Fruit fly (Drosophila melanogaster) whole organism, embryonic: Measurements from ENCODE around the gene UQCR-C2.

Experiments used
- Bdp1 ChIP-seq: fragments of 200-800 bp; sonication (Bioruptor generic); optimal IDR thresholded peaks from 3 replicates; lab custom pipeline; 2016; ENCODE audit warnings: missing biosample characterization, missing genetic modification characterization
- CG10543 ChIP-seq: fragments of 200-800 bp; sonication (Bioruptor generic); optimal IDR thresholded peaks from 3 replicates; lab custom pipeline; 2017; ENCODE audit warnings: missing biosample characterization, mild to moderate bottlenecking, missing genetic modification characterization, moderate library complexity
- CG10654 ChIP-seq: fragments of 200-800 bp; sonication (Bioruptor generic); optimal IDR thresholded peaks from 2 replicates; lab custom pipeline; 2016; ENCODE audit warnings: missing biosample characterization, missing genetic modification characterization
- CG11093 ChIP-seq: fragments of 200-800 bp; sonication (Bioruptor generic); IDR thresholded peaks from 3 replicates; pipeline ENCODE4 v1.3.6; 2022; ENCODE audit warnings: missing biosample characterization, missing genetic modification characterization
- CG11247 ChIP-seq: fragments of 200-800 bp; sonication (Bioruptor generic); IDR thresholded peaks from 2 replicates; pipeline ENCODE4 v1.3.6; 2022; ENCODE audit warnings: missing biosample characterization, missing genetic modification characterization
- CG11456 ChIP-seq: fragments of 200-800 bp; sonication (Bioruptor generic); IDR thresholded peaks from 3 replicates; pipeline ENCODE4 v1.3.6; 2022; ENCODE audit warnings: missing biosample characterization, missing genetic modification characterization
- CG12155 ChIP-seq: fragments of 200-800 bp; sonication (Bioruptor generic); optimal IDR thresholded peaks from 3 replicates; lab custom pipeline; 2016; ENCODE audit warnings: missing biosample characterization, missing genetic modification characterization
- CG13287 ChIP-seq: fragments of 200-800 bp; sonication (Bioruptor generic); IDR thresholded peaks from 2 replicates; pipeline ENCODE4 v1.3.6; 2022; ENCODE audit warnings: missing biosample characterization, missing genetic modification characterization; ENCODE audit not compliant: partially characterized antibody
- CG1602 ChIP-seq: fragments of 200-800 bp; sonication (Bioruptor generic); optimal IDR thresholded peaks from 3 replicates; lab custom pipeline; 2016; ENCODE audit warnings: missing biosample characterization, missing genetic modification characterization
- CG17186 ChIP-seq: fragments of 200-800 bp; sonication (Bioruptor generic); optimal IDR thresholded peaks from 3 replicates; lab custom pipeline; 2017; ENCODE audit warnings: missing biosample characterization, missing genetic modification reagents, missing genetic modification characterization
- CG17328 ChIP-seq: fragments of 200-800 bp; sonication (Bioruptor generic); IDR thresholded peaks from 2 replicates; pipeline ENCODE4 v1.3.6; 2022; ENCODE audit warnings: missing biosample characterization, missing genetic modification characterization
- CG17361 ChIP-seq: fragments of 200-800 bp; sonication (Bioruptor generic); IDR thresholded peaks from 3 replicates; pipeline ENCODE4 v1.3.6; 2022; ENCODE audit warnings: missing biosample characterization, missing genetic modification characterization
- CG2129 ChIP-seq: fragments of 200-800 bp; sonication (Bioruptor generic); IDR thresholded peaks from 2 replicates; pipeline ENCODE4 v1.3.6; 2022; ENCODE audit warnings: missing biosample characterization, missing genetic modification characterization; ENCODE audit not compliant: partially characterized antibody
- CG3065 ChIP-seq: fragments of 200-800 bp; sonication (Bioruptor generic); optimal IDR thresholded peaks from 2 replicates; lab custom pipeline; 2016; ENCODE audit warnings: missing biosample characterization, missing genetic modification characterization
- CG32772 ChIP-seq: fragments of 200-800 bp; sonication (Bioruptor generic); IDR thresholded peaks from 2 replicates; pipeline ENCODE4 v1.3.6; 2022; ENCODE audit warnings: missing biosample characterization, missing genetic modification characterization
- CG3847 ChIP-seq: fragments of 200-800 bp; sonication (Bioruptor generic); IDR thresholded peaks from 2 replicates; pipeline ENCODE4 v1.3.6; 2022; ENCODE audit warnings: missing biosample characterization, missing genetic modification characterization
- CG3995 ChIP-seq: fragments of 200-800 bp; sonication (Bioruptor generic); optimal IDR thresholded peaks from 3 replicates; lab custom pipeline; 2016; ENCODE audit warnings: missing biosample characterization, missing genetic modification characterization
- CG4282 ChIP-seq: fragments of 200-800 bp; sonication (Bioruptor generic); optimal IDR thresholded peaks from 2 replicates; lab custom pipeline; 2016; ENCODE audit warnings: missing biosample characterization, missing genetic modification characterization
- CG4328 ChIP-seq: fragments of 200-800 bp; sonication (Bioruptor generic); optimal IDR thresholded peaks from 3 replicates; lab custom pipeline; 2017; ENCODE audit warnings: missing biosample characterization, missing genetic modification reagents, missing genetic modification characterization
- CG8944 ChIP-seq: fragments of 200-800 bp; sonication (Bioruptor generic); optimal IDR thresholded peaks from 3 replicates; lab custom pipeline; 2016; ENCODE audit warnings: missing biosample characterization, missing genetic modification characterization
- Ets65A ChIP-seq: fragments of 200-800 bp; sonication (Bioruptor generic); peaks from one replicate; lab custom pipeline; 2016; ENCODE audit warnings: missing biosample characterization, missing genetic modification characterization
- H15 ChIP-seq: fragments of 200-800 bp; sonication (Bioruptor generic); IDR thresholded peaks from 3 replicates; pipeline ENCODE4 v1.3.6; 2022; ENCODE audit warnings: missing biosample characterization, missing genetic modification characterization
- Max ChIP-seq: fragments of 200-800 bp; sonication (Bioruptor generic); optimal IDR thresholded peaks from 2 replicates; lab custom pipeline; 2016; ENCODE audit warnings: missing biosample characterization, mild to moderate bottlenecking, missing genetic modification characterization
- Meics ChIP-seq: fragments of 200-800 bp; sonication (Bioruptor generic); optimal IDR thresholded peaks from 2 replicates; lab custom pipeline; 2017; ENCODE audit warnings: missing biosample characterization, mild to moderate bottlenecking, missing genetic modification characterization
- NC2β ChIP-seq: fragments of 200-800 bp; sonication (Bioruptor generic); optimal IDR thresholded peaks from 2 replicates; lab custom pipeline; 2016; ENCODE audit warnings: missing biosample characterization, missing genetic modification characterization
- Nf-YA ChIP-seq: fragments of 200-800 bp; sonication (Bioruptor generic); IDR thresholded peaks from 2 replicates; pipeline ENCODE4 v1.3.6; 2022; ENCODE audit warnings: missing biosample characterization, missing genetic modification characterization
- Oli ChIP-seq: fragments of 200-800 bp; sonication (Bioruptor generic); optimal IDR thresholded peaks from 2 replicates; lab custom pipeline; 2018; ENCODE audit warnings: missing biosample characterization, mild to moderate bottlenecking, missing genetic modification characterization, moderate library complexity
- PHDP ChIP-seq: fragments of 200-800 bp; sonication (Bioruptor generic); optimal IDR thresholded peaks from 3 replicates; lab custom pipeline; 2018; ENCODE audit warnings: missing biosample characterization, mild to moderate bottlenecking, missing genetic modification characterization, moderate library complexity
- Stat92E ChIP-seq, 3 experiments: fragments of >200 bp in 2 of 3; fragments of 200-800 bp in 1 of 3; sonication (Bioruptor generic) in 1 of 3; optimal IDR thresholded peaks; 2 replicates each; lab custom pipeline; 2017 to 2019; ENCODE audit warnings: missing biosample characterization in 3 of 3, missing genetic modification characterization in 3 of 3, mild to moderate bottlenecking in 1 of 3, moderate library complexity in 1 of 3
- Taf1 ChIP-seq: fragments of 200-800 bp; sonication (Bioruptor generic); IDR thresholded peaks from 2 replicates; pipeline ENCODE4 v1.3.6; 2022; ENCODE audit warnings: missing biosample characterization, missing genetic modification characterization
- Xbp1 ChIP-seq: fragments of 200-800 bp; sonication (Bioruptor generic); optimal IDR thresholded peaks from 3 replicates; lab custom pipeline; 2016; ENCODE audit warnings: missing biosample characterization, mild to moderate bottlenecking, missing genetic modification characterization
- ap ChIP-seq: fragments of 200-800 bp; sonication (Bioruptor generic); IDR thresholded peaks from 2 replicates; pipeline ENCODE4 v1.3.6; 2022; ENCODE audit warnings: missing biosample characterization, missing genetic modification characterization
- az2 ChIP-seq: fragments of 200-800 bp; sonication (Bioruptor generic); optimal IDR thresholded peaks from 3 replicates; lab custom pipeline; 2016; ENCODE audit warnings: missing biosample characterization, missing genetic modification characterization
- bcd ChIP-seq: fragments of 200-800 bp; sonication (Bioruptor generic); optimal IDR thresholded peaks from 2 replicates; lab custom pipeline; 2017; ENCODE audit warnings: missing biosample characterization, mild to moderate bottlenecking, missing genetic modification characterization
- bigmax ChIP-seq: fragments of 200-800 bp; sonication (Bioruptor generic); optimal IDR thresholded peaks from 2 replicates; lab custom pipeline; 2018; ENCODE audit warnings: missing biosample characterization, mild to moderate bottlenecking, missing genetic modification characterization
- crp ChIP-seq, 2 experiments: fragments of 200-800 bp; sonication (Bioruptor generic); optimal IDR thresholded peaks; 2 replicates in 1 of 2; 3 replicates in 1 of 2; lab custom pipeline; 2017; ENCODE audit warnings: missing biosample characterization in 2 of 2, missing genetic modification characterization in 2 of 2, mild to moderate bottlenecking in 1 of 2, moderate library complexity in 1 of 2
- dimm ChIP-seq: fragments of 200-800 bp; sonication (Bioruptor generic); IDR thresholded peaks from 2 replicates; pipeline ENCODE4 v1.3.6; 2022; ENCODE audit warnings: missing biosample characterization, missing genetic modification characterization
- ewg ChIP-seq: fragments of 200-800 bp; sonication (Bioruptor generic); optimal IDR thresholded peaks from 3 replicates; lab custom pipeline; 2017; ENCODE audit warnings: mild to moderate bottlenecking, missing biosample characterization, missing genetic modification reagents, missing genetic modification characterization
- hbn ChIP-seq: fragments of 200-800 bp; sonication (Bioruptor generic); IDR thresholded peaks from 2 replicates; pipeline ENCODE4 v1.3.6; 2022; ENCODE audit warnings: missing biosample characterization, missing genetic modification characterization; ENCODE audit not compliant: partially characterized antibody
- mam ChIP-seq: fragments of 200-800 bp; sonication (Bioruptor generic); optimal IDR thresholded peaks from 3 replicates; lab custom pipeline; 2016; ENCODE audit warnings: missing biosample characterization, missing genetic modification characterization
- onecut ChIP-seq: fragments of 200-800 bp; sonication (Bioruptor generic); IDR thresholded peaks from 2 replicates; pipeline ENCODE4 v1.3.6; 2022; ENCODE audit warnings: missing biosample characterization, missing genetic modification characterization
- repo ChIP-seq: fragments of 200-800 bp; sonication (Bioruptor generic); optimal IDR thresholded peaks from 2 replicates; lab custom pipeline; 2016; ENCODE audit warnings: missing biosample characterization, missing genetic modification characterization
- run ChIP-seq: fragments of 200-800 bp; sonication (Bioruptor generic); optimal IDR thresholded peaks from 3 replicates; lab custom pipeline; 2018; ENCODE audit warnings: missing biosample characterization, mild to moderate bottlenecking, missing genetic modification characterization
- sisA ChIP-seq: fragments of 200-800 bp; sonication (Bioruptor generic); IDR thresholded peaks from 2 replicates; pipeline ENCODE4 v1.3.6; 2022; ENCODE audit warnings: missing biosample characterization, missing genetic modification characterization
- tgo ChIP-seq: fragments of 200-800 bp; sonication (Bioruptor generic); IDR thresholded peaks from 3 replicates; pipeline ENCODE4 v1.3.6; 2022; ENCODE audit warnings: missing biosample characterization, missing genetic modification characterization
- tin ChIP-seq: fragments of 200-800 bp; sonication (Bioruptor generic); optimal IDR thresholded peaks from 3 replicates; lab custom pipeline; 2016; ENCODE audit warnings: missing biosample characterization, missing genetic modification characterization
- tna ChIP-seq: fragments of 200-800 bp; sonication (Bioruptor generic); IDR thresholded peaks from 2 replicates; pipeline ENCODE4 v1.3.6; 2022; ENCODE audit warnings: missing biosample characterization, missing genetic modification characterization; ENCODE audit not compliant: partially characterized antibody
- trem ChIP-seq: fragments of 200-800 bp; optimal IDR thresholded peaks from 3 replicates; lab custom pipeline; 2019; ENCODE audit warnings: missing biosample characterization, mild to moderate bottlenecking, missing genetic modification characterization, moderate library complexity
- tx ChIP-seq: fragments of 200-800 bp; sonication (Bioruptor generic); optimal IDR thresholded peaks from 2 replicates; lab custom pipeline; 2016; ENCODE audit warnings: missing biosample characterization, missing genetic modification characterization
- vvl ChIP-seq: fragments of 200-800 bp; sonication (Bioruptor generic); IDR thresholded peaks from 2 replicates; pipeline ENCODE4 v1.3.6; 2022; ENCODE audit warnings: missing biosample characterization, missing genetic modification characterization

The UQCR-C2 gene

dm6 chr3L:16587994-16588622 lies 4.2 kb downstream of the UQCR-C2 start (continued):
- TF ChIP-seq ewg (GFP tag; lab: Kevin White, UChicago) (peak; percentile 68), vvl (GFP tag; lab: Robert Waterston, UW) (peak; percentile 79), sisA (GFP tag; lab: Robert Waterston, UW) (peak; percentile 47), H15 (GFP tag; lab: Robert Waterston, UW) (0 out of 3 replicates have a peak, but pooled peaks have one; percentile 35), CG3065 (peak; percentile 26), CG17328 (GFP tag; lab: Robert Waterston, UW) (peak; percentile 62), trem (tag; lab: Kevin White, UChicago) (peak; percentile 72), Nf-YA (GFP tag; lab: Robert Waterston, UW) (no peak), Ets65A (peak; percentile 97), NC2β (GFP tag; lab: Kevin White, UChicago) (peak; percentile 11), CG4328 (GFP tag; lab: Kevin White, UChicago) (peak; percentile 42), run (tag; lab: Kevin White, UChicago) (no peak), CG10543 (peak; percentile 57), Bdp1 (GFP tag; lab: Kevin White, UChicago) (peak; percentile 64), dimm (no peak), Oli (tag; lab: Kevin White, UChicago) (peak; percentile 21), CG2129 (GFP tag; lab: Robert Waterston, UW) (peak; percentile 90), PHDP (tag; lab: Kevin White, UChicago) (peak; percentile 63), repo (GFP tag; lab: Kevin White, UChicago) (peak; percentile 14), Max (peak; percentile 76), CG10654 (GFP tag; lab: Kevin White, UChicago) (peak; percentile 36), az2 (GFP tag; lab: Kevin White, UChicago) (peak; percentile 35), CG11456 (GFP tag; lab: Robert Waterston, UW) (peak; percentile 76; the same call in 2 of the 3 replicates), tgo (peak; percentile 28; the same call in 1 of the 3 replicates), CG11247 (peak; percentile 51; the same call in 1 of the 2 replicates), CG17186 (peak; percentile 89), Stat92E (GFP tag; optimal IDR thresholded peaks at IDR 0.05; lab: Kevin White, UChicago) (no peak), ap (peak; percentile 47; the same call in 1 of the 2 replicates), CG13287 (GFP tag; lab: Robert Waterston, UW) (peak; percentile 94), tx (GFP tag; lab: Kevin White, UChicago) (peak; percentile 41), onecut (GFP tag; lab: Robert Waterston, UW) (peak; percentile 57), CG32772 (GFP tag; lab: Robert Waterston, UW) (peak; percentile 35), CG17361 (GFP tag; lab: Robert Waterston, UW) (peak; percentile 73; the same call in 2 of the 3 replicates), CG12155 (GFP tag; lab: Kevin White, UChicago) (peak; percentile 9), CG3995 (GFP tag; lab: Kevin White, UChicago) (peak; percentile 100), CG4282 (GFP tag; lab: Kevin White, UChicago) (peak; percentile 6), tin (GFP tag; lab: Kevin White, UChicago) (peak; percentile 60), Xbp1 (GFP tag; lab: Kevin White, UChicago) (peak; percentile 63), CG3847 (GFP tag; lab: Robert Waterston, UW) (peak; percentile 79), tna (no peak; the same call in none of the 2 replicates), bcd (GFP tag; lab: Kevin White, UChicago) (peak; percentile 66), Taf1 (no peak), CG11093 (no peak), CG1602 (GFP tag; lab: Kevin White, UChicago) (peak; percentile 36), Meics (GFP tag; lab: Kevin White, UChicago) (peak; percentile 37), bigmax (GFP tag; lab: Kevin White, UChicago) (no peak), hbn (GFP tag; lab: Robert Waterston, UW) (peak; percentile 95), mam (GFP tag; lab: Kevin White, UChicago) (peak; percentile 67), CG8944 (peak; percentile 24), crp (GFP tag; optimal IDR thresholded peaks at IDR 0.05; lab: Kevin White, UChicago) (peak in 1 of 2 experiments; percentile 57)
